Worm (Caenorhabditis elegans) whole organism, L4 larva: ENCODE data around the gene dpf-2.
A peak's percentile ranks its signal among the peaks of the same experiment; 100 is the strongest.

Source experiments
- D1046.2 ChIP-seq: fragments of 200-800 bp; sonication (Bioruptor generic); IDR thresholded peaks from 2 replicates; pipeline ENCODE4 v1.3.6; 2022; ENCODE audit warnings: missing genetic modification characterization, missing compliant biosample characterization
- F44E2.7 ChIP-seq: fragments of 200-800 bp; sonication (Bioruptor generic); IDR thresholded peaks from 2 replicates; pipeline ENCODE4 v2.1.2; 2022; ENCODE audit warnings: missing genetic modification characterization, missing compliant biosample characterization
- F49E8.2 ChIP-seq: sonication (generic microtip); optimal IDR thresholded peaks from 2 replicates; lab custom pipeline; 2016; ENCODE audit warnings: missing compliant biosample characterization, mild to moderate bottlenecking, missing genetic modification characterization, borderline replicate concordance
- T20F7.1 ChIP-seq: fragments of 200-800 bp; sonication (Bioruptor generic); optimal IDR thresholded peaks from 2 replicates; lab custom pipeline; 2018; ENCODE audit warnings: mild to moderate bottlenecking, missing genetic modification characterization, missing compliant biosample characterization
- T26A8.4 ChIP-seq: fragments of 200-800 bp; sonication (Bioruptor generic); IDR thresholded peaks from 2 replicates; pipeline ENCODE4 v1.3.6; 2022; ENCODE audit warnings: missing genetic modification characterization, missing compliant biosample characterization
- Y48G9A.11 ChIP-seq: fragments of 200-800 bp; sonication (Bioruptor generic); IDR thresholded peaks from 2 replicates; pipeline ENCODE4 v1.3.6; 2022; ENCODE audit warnings: missing genetic modification reagents, missing genetic modification characterization, missing compliant biosample characterization
- Y5F2A.4 ChIP-seq: fragments of 200-800 bp; sonication (Bioruptor generic); optimal IDR thresholded peaks from 2 replicates; lab custom pipeline; 2018; ENCODE audit warnings: mild to moderate bottlenecking, missing genetic modification characterization, missing compliant biosample characterization
- Y75B8A.6 ChIP-seq: fragments of 200-800 bp; sonication (Bioruptor generic); IDR thresholded peaks from 2 replicates; pipeline ENCODE4 v1.3.6; 2022; ENCODE audit warnings: missing genetic modification reagents, missing genetic modification characterization, missing compliant biosample characterization
- aha-1 ChIP-seq: fragments of 150-350 bp; peaks from one replicate; lab custom pipeline; 2014; ENCODE audit warnings: missing biosample characterization, missing genetic modification characterization
- ama-1 ChIP-seq: fragments of 150-350 bp; optimal IDR thresholded peaks from 2 replicates; lab custom pipeline; 2014; ENCODE audit warnings: inconsistent platforms, mixed read lengths
- cey-2 ChIP-seq: sonication (generic microtip); optimal IDR thresholded peaks from 3 replicates; lab custom pipeline; 2017; ENCODE audit warnings: missing genetic modification characterization, mild to moderate bottlenecking, missing compliant biosample characterization, antibody characterized with exemption, borderline replicate concordance; ENCODE audit not compliant: insufficient read depth
- ctbp-1 ChIP-seq: fragments of 200-800 bp; sonication (Bioruptor generic); IDR thresholded peaks from 2 replicates; pipeline ENCODE4 v1.3.6; 2022; ENCODE audit warnings: missing genetic modification reagents, missing genetic modification characterization, missing compliant biosample characterization
- dmd-6 ChIP-seq: fragments of 200-800 bp; sonication (Bioruptor generic); IDR thresholded peaks from 2 replicates; pipeline ENCODE4 v1.3.6; 2022; ENCODE audit warnings: missing genetic modification reagents, missing genetic modification characterization, missing compliant biosample characterization
- dmd-8 ChIP-seq: fragments of 200-800 bp; sonication (Bioruptor generic); IDR thresholded peaks from 2 replicates; pipeline ENCODE4 v1.3.6; 2022; ENCODE audit warnings: missing genetic modification characterization, missing compliant biosample characterization
- egl-43 ChIP-seq: fragments of 200-800 bp; sonication (Bioruptor generic); IDR thresholded peaks from 2 replicates; pipeline ENCODE4 v1.3.6; 2022; ENCODE audit warnings: missing genetic modification reagents, missing genetic modification characterization, missing compliant biosample characterization
- fkh-10 ChIP-seq: fragments of 150-350 bp; optimal IDR thresholded peaks from 2 replicates; lab custom pipeline; 2014; ENCODE audit warnings: missing biosample characterization, missing genetic modification reagents, missing genetic modification characterization
- gei-8 ChIP-seq: fragments of 200-800 bp; sonication (Bioruptor generic); optimal IDR thresholded peaks from 2 replicates; lab custom pipeline; 2018; ENCODE audit warnings: mild to moderate bottlenecking, missing genetic modification characterization, missing compliant biosample characterization
- hlh-11 ChIP-seq: fragments of 200-800 bp; sonication (Bioruptor generic); optimal IDR thresholded peaks from 2 replicates; lab custom pipeline; 2018; ENCODE audit warnings: mild to moderate bottlenecking, missing genetic modification characterization, missing compliant biosample characterization
- hlh-30 ChIP-seq: sonication (generic microtip); optimal IDR thresholded peaks from 2 replicates; lab custom pipeline; 2017; ENCODE audit warnings: antibody characterized with exemption, mild to moderate bottlenecking, missing genetic modification characterization, missing compliant biosample characterization; ENCODE audit not compliant: insufficient read depth
- hmg-1.1 ChIP-seq: fragments of 200-800 bp; sonication (Bioruptor generic); IDR thresholded peaks from 2 replicates; pipeline ENCODE4 v1.3.6; 2022; ENCODE audit warnings: missing genetic modification reagents, missing genetic modification characterization, missing compliant biosample characterization
- jun-1 ChIP-seq: fragments of 150-350 bp; optimal IDR thresholded peaks from 2 replicates; lab custom pipeline; 2014; ENCODE audit warnings: missing biosample characterization, missing genetic modification reagents, missing genetic modification characterization
- lim-7 ChIP-seq: fragments of 200-800 bp; sonication (Bioruptor generic); IDR thresholded peaks from 2 replicates; pipeline ENCODE4 v1.3.6; 2022; ENCODE audit warnings: missing genetic modification characterization, missing compliant biosample characterization
- lin-29 ChIP-seq: fragments of 200-800 bp; sonication (Bioruptor generic); IDR thresholded peaks from 2 replicates; pipeline ENCODE4 v1.3.6; 2022; ENCODE audit warnings: missing genetic modification reagents, missing genetic modification characterization, missing compliant biosample characterization
- lin-38 ChIP-seq: fragments of 200-800 bp; sonication (Bioruptor generic); IDR thresholded peaks from 2 replicates; pipeline ENCODE4 v1.3.6; 2022; ENCODE audit warnings: missing genetic modification reagents, missing genetic modification characterization, missing compliant biosample characterization
- lsy-2 ChIP-seq, 2 experiments: fragments of 150-350 bp in 1 of 2; sonication (generic microtip) in 1 of 2; optimal IDR thresholded peaks; 2 replicates each; lab custom pipeline; 2014 to 2017; ENCODE audit warnings: missing biosample characterization in 2 of 2, missing genetic modification characterization in 2 of 2
- mdt-29 ChIP-seq: fragments of 200-800 bp; sonication (Bioruptor generic); IDR thresholded peaks from 2 replicates; pipeline ENCODE4 v1.3.6; 2022; ENCODE audit warnings: missing genetic modification reagents, missing genetic modification characterization, missing compliant biosample characterization
- nhr-102 ChIP-seq: sonication (generic microtip); optimal IDR thresholded peaks from 2 replicates; lab custom pipeline; 2016; ENCODE audit warnings: mild to moderate bottlenecking, missing genetic modification characterization, moderate library complexity, missing compliant biosample characterization
- nhr-111 ChIP-seq: fragments of 200-800 bp; sonication (Bioruptor generic); optimal IDR thresholded peaks from 2 replicates; lab custom pipeline; 2018; ENCODE audit warnings: mild to moderate bottlenecking, missing genetic modification characterization, missing compliant biosample characterization
- nhr-25 ChIP-seq: sonication (generic microtip); optimal IDR thresholded peaks from 2 replicates; lab custom pipeline; 2017; ENCODE audit warnings: missing genetic modification characterization, mild to moderate bottlenecking, missing compliant biosample characterization, antibody characterized with exemption, moderate library complexity, borderline replicate concordance; ENCODE audit not compliant: insufficient read depth
- nhr-41 ChIP-seq: fragments of 200-800 bp; sonication (Bioruptor generic); IDR thresholded peaks from 2 replicates; pipeline ENCODE4 v1.3.6; 2022; ENCODE audit warnings: missing genetic modification reagents, missing genetic modification characterization, missing compliant biosample characterization
- nhr-42 ChIP-seq: fragments of 200-800 bp; sonication (Bioruptor generic); IDR thresholded peaks from 2 replicates; pipeline ENCODE4 v1.3.6; 2022; ENCODE audit warnings: missing genetic modification characterization, missing compliant biosample characterization
- nhr-48 ChIP-seq: sonication (generic microtip); optimal IDR thresholded peaks from 2 replicates; lab custom pipeline; 2016; ENCODE audit warnings: mild to moderate bottlenecking, missing genetic modification characterization, missing compliant biosample characterization
- nhr-77 ChIP-seq: fragments of 150-350 bp; optimal IDR thresholded peaks from 2 replicates; lab custom pipeline; 2014; ENCODE audit warnings: missing biosample characterization, missing genetic modification characterization
- pha-4 ChIP-seq, 2 experiments: fragments of 150-350 bp in 1 of 2; fragments of 200-800 bp in 1 of 2; sonication (Bioruptor generic) in 1 of 2; IDR thresholded peaks in 1 of 2; optimal IDR thresholded peaks in 1 of 2; 2 replicates each; pipeline versions ENCODE4 v1.3.6 to Lab custom; 2014 to 2022; ENCODE audit warnings: missing genetic modification characterization in 2 of 2, missing genetic modification reagents in 2 of 2, missing biosample characterization in 1 of 2, missing compliant biosample characterization in 1 of 2
- saeg-2 ChIP-seq: fragments of 200-800 bp; sonication (Bioruptor generic); IDR thresholded peaks from 2 replicates; pipeline ENCODE4 v1.3.6; 2022; ENCODE audit warnings: missing genetic modification reagents, missing genetic modification characterization, missing compliant biosample characterization
- set-16 ChIP-seq: fragments of 200-800 bp; sonication (Bioruptor generic); IDR thresholded peaks from 2 replicates; pipeline ENCODE4 v1.3.6; 2022; ENCODE audit warnings: missing genetic modification reagents, missing genetic modification characterization, missing compliant biosample characterization
- snpc-1.2 ChIP-seq: fragments of 200-800 bp; sonication (Bioruptor generic); IDR thresholded peaks from 2 replicates; pipeline ENCODE4 v1.3.6; 2022; ENCODE audit warnings: missing genetic modification reagents, missing genetic modification characterization, missing compliant biosample characterization
- spr-1 ChIP-seq: sonication (generic microtip); optimal IDR thresholded peaks from 2 replicates; lab custom pipeline; 2016; ENCODE audit warnings: mild to moderate bottlenecking, missing genetic modification characterization, missing compliant biosample characterization
- tra-1 ChIP-seq: fragments of 200-800 bp; sonication (Bioruptor generic); IDR thresholded peaks from 2 replicates; pipeline ENCODE4 v1.3.6; 2022; ENCODE audit warnings: missing genetic modification reagents, missing genetic modification characterization, missing compliant biosample characterization
- unc-130 ChIP-seq: sonication (generic microtip); optimal IDR thresholded peaks from 2 replicates; lab custom pipeline; 2016; ENCODE audit warnings: missing genetic modification reagents, missing genetic modification characterization, missing compliant biosample characterization
- zfp-3 ChIP-seq: fragments of 200-800 bp; sonication (Bioruptor generic); conservative IDR thresholded peaks from 2 replicates; pipeline ENCODE4 v1.3.6; 2022; ENCODE audit warnings: missing genetic modification reagents, missing genetic modification characterization, missing compliant biosample characterization

The dpf-2 gene

DNA sequence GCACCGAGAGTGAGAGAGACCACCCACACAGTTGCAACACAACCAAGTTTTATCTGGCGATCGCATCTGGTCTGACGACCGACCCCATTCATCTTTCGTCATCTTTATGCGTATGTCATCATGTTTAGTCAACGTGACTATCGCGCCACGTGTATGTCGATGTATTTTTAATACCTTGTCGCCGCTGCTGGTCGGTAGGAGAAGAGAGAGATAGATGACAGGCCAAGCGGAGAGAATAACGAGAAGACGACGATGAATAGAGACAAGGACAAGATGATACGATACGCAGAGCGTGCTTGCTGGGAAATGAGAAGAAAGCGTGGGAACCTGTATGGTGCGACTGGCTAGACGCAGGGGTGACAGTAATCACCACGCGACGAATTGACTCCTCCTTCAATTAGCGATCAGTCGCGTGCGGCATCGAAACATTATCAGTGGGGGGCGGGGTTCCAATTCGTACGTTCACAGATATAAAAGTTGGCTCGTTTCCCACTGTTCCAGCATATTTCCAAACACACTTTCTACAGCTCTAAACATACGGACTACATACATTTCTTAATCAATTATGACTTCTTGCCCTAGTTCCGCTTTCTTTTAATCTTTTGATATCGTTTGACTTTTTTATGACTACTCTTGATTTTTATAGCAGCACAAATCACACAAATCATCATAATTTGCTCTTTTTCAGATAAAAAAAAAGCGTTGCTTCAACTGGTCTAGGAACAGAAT is 41.1 kb upstream of the dpf-2 start, which contains the start of gene tatn-1 (continued):
- peak; percentile 97 for TF ChIP-seq nhr-102
- peak; percentile 25; the same call in 1 of the 2 replicates for TF ChIP-seq hmg-1.1
- TF ChIP-seq F49E8.2 (tag; lab: Kevin White, UChicago), result no peak
- TF ChIP-seq tra-1 (GFP tag; lab: Robert Waterston, UW), result peak; percentile 85
- TF ChIP-seq aha-1 (tag; lab: Kevin White, UChicago), result peak; percentile 99
- TF ChIP-seq pha-4 (GFP tag; IDR thresholded peaks at IDR 0.05; lab: Robert Waterston, UW), result 0 out of 2 replicates have a peak, but pooled peaks have one; percentile 38
- TF ChIP-seq pha-4 (tag; optimal IDR thresholded peaks at IDR 0.05; lab: Kevin White, UChicago), result no peak
- TF ChIP-seq snpc-1.2 (GFP tag; lab: Robert Waterston, UW), result no peak
- peak; percentile 98 for TF ChIP-seq nhr-48 (tag; lab: Kevin White, UChicago)
- peak; percentile 53 for TF ChIP-seq jun-1 (tag; lab: Kevin White, UChicago)
- peak; percentile 12; the same call in 1 of the 2 replicates for TF ChIP-seq nhr-42 (GFP tag; lab: Robert Waterston, UW)
- peak; percentile 36 for TF ChIP-seq ama-1 (lab: Kevin White, UChicago)
- peak; percentile 80 for TF ChIP-seq gei-8 (GFP tag; lab: Kevin White, UChicago)
- peak; percentile 61 for TF ChIP-seq spr-1 (tag; lab: Kevin White, UChicago)
- no peak for TF ChIP-seq fkh-10 (GFP tag; lab: Kevin White, UChicago)
- peak; percentile 80; the same call in 1 of the 2 replicates for TF ChIP-seq saeg-2 (GFP tag; lab: Robert Waterston, UW)
- TF ChIP-seq ctbp-1, result no peak
- TF ChIP-seq Y5F2A.4 (GFP tag; lab: Kevin White, UChicago), result no peak
- TF ChIP-seq lim-7 (GFP tag; lab: Robert Waterston, UW), result no peak
- peak; percentile 61 for TF ChIP-seq nhr-25 (tag; lab: Kevin White, UChicago)
- peak; percentile 43 to 58 for TF ChIP-seq lsy-2 (tag; optimal IDR thresholded peaks at IDR 0.05; lab: Kevin White, UChicago)
- peak; percentile 24; the same call in 1 of the 2 replicates for TF ChIP-seq nhr-41 (GFP tag; lab: Robert Waterston, UW)
- TF ChIP-seq set-16 (GFP tag; lab: Robert Waterston, UW), result peak; percentile 50; the same call in 1 of the 2 replicates
- peak; percentile 97 for TF ChIP-seq dmd-6
- peak; percentile 65 for TF ChIP-seq T26A8.4 (GFP tag; lab: Robert Waterston, UW)
- TF ChIP-seq egl-43 (GFP tag; lab: Robert Waterston, UW), result 0 out of 2 replicates have a peak, but pooled peaks have one; percentile 11

DNA sequence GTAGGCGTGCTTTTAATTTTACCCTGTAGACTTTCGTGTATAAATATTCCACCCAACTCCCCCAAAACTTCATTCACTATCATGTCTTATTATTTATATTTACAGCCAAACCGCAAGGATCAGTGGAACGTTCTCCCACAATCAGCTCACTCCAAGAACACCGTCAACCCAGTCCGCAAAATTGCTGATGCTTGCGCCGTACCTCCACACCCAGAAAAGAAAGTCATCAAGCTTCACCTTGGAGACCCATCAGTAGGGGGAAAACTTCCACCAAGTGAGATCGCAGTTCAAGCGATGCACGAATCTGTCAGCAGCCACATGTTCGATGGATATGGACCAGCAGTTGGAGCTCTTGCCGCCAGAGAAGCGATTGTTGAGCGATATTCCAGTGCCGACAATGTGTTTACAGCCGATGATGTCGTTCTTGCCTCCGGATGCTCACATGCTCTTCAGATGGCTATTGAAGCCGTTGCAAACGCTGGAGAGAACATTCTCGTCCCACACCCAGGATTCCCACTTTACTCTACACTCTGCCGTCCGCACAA is 40.4 kb upstream of the dpf-2 start:
- TF ChIP-seq D1046.2 (GFP tag; lab: Robert Waterston, UW), result no peak
- no peak for TF ChIP-seq zfp-3 (GFP tag; lab: Robert Waterston, UW)
- TF ChIP-seq aha-1 (tag; lab: Kevin White, UChicago), result peak; percentile 19
- peak; percentile 18; the same call in 1 of the 2 replicates for TF ChIP-seq set-16 (GFP tag; lab: Robert Waterston, UW)
- peak; percentile 50; the same call in 1 of the 2 replicates for TF ChIP-seq dmd-8 (GFP tag; lab: Robert Waterston, UW)

DNA sequence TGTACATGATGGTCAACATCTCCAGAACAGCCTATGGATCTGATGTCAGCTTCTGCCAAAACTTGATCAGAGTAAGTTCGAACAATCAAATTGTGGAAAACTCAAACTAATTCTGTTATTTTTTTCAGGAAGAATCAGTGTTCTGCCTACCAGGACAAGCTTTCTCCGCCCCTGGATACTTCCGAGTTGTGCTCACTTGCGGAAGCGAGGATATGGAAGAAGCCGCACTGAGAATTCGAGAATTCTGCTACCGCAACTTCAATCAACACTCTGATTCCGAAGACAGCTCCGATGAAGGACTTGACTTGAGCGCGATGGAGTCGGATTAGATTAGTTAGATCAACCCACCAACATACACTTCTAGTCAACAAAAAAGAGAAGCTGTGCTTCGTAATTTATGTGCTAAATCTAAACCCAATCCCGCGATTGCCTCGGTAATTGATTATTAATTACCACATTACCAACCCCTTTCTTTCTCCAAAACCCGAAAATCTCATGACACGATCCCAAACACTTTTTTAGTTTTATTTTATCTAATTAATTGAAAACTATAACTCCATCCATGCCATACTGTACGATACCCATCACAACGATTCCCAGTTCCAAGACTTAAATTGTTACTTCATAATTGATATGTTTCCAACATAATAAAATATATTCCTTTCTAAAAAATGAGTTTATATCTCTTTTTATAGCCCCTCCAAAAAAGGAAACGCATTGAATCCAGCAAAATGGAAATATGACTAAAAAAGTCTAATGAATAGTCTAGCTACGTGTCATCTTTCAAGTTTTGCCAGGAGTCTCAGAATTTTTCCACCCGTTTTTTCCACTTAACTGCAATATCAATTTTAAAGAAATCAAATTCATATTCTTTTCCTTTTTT is 39.1 kb upstream of the dpf-2 start:
- TF ChIP-seq nhr-77 (tag; lab: Kevin White, UChicago), result peak; percentile 75
- TF ChIP-seq dmd-6, result peak; percentile 10; the same call in 1 of the 2 replicates
- no peak for TF ChIP-seq nhr-111 (GFP tag; lab: Kevin White, UChicago)
- TF ChIP-seq Y75B8A.6 (GFP tag; lab: Robert Waterston, UW), result no peak
- no peak for TF ChIP-seq lin-29 (GFP tag; lab: Robert Waterston, UW)
- TF ChIP-seq unc-130, result no peak
- 0 out of 2 replicates have a peak, but pooled peaks have one; percentile 8 for TF ChIP-seq lin-38 (GFP tag; lab: Robert Waterston, UW)
- no peak for TF ChIP-seq spr-1 (tag; lab: Kevin White, UChicago)
- no peak for TF ChIP-seq hlh-30 (tag; lab: Kevin White, UChicago)
- TF ChIP-seq F44E2.7 (GFP tag; lab: Robert Waterston, UW), result no peak
- TF ChIP-seq aha-1 (tag; lab: Kevin White, UChicago), result no peak
- TF ChIP-seq T20F7.1 (GFP tag; lab: Kevin White, UChicago), result no peak
- TF ChIP-seq Y48G9A.11, result no peak
- no peak for TF ChIP-seq mdt-29 (GFP tag; lab: Robert Waterston, UW)
- no peak for TF ChIP-seq hlh-11
- no peak for TF ChIP-seq cey-2
- TF ChIP-seq zfp-3 (GFP tag; lab: Robert Waterston, UW), result peak; percentile 75; the same call in 1 of the 2 replicates
- no peak for TF ChIP-seq nhr-102
